Fruit fly (Drosophila melanogaster) whole organism, embryonic: ENCODE results near the gene CG8541.
A peak's percentile ranks its signal among the peaks of the same experiment; 100 is the strongest.

ENCODE experiments used
- Abd-B ChIP-seq: fragments of 200-800 bp; sonication (Bioruptor generic); optimal IDR thresholded peaks from 2 replicates; lab custom pipeline; 2018; ENCODE audit warnings: missing biosample characterization, mild to moderate bottlenecking, missing genetic modification characterization, moderate library complexity
- Ada2b ChIP-seq: fragments of 200-800 bp; sonication (Bioruptor generic); IDR thresholded peaks from 2 replicates; pipeline ENCODE4 v1.3.6; 2022; ENCODE audit warnings: missing biosample characterization, missing genetic modification characterization
- Asciz ChIP-seq: fragments of 200-800 bp; sonication (Bioruptor generic); optimal IDR thresholded peaks from 2 replicates; lab custom pipeline; 2017; ENCODE audit warnings: missing biosample characterization, mild to moderate bottlenecking, missing genetic modification characterization, missing genetic modification reagents
- CG10274 ChIP-seq: fragments of 200-800 bp; sonication (Bioruptor generic); optimal IDR thresholded peaks from 3 replicates; lab custom pipeline; 2017; ENCODE audit warnings: missing biosample characterization, mild to moderate bottlenecking, missing genetic modification characterization
- CG11504 ChIP-seq: fragments of 200-800 bp; sonication (Bioruptor generic); optimal IDR thresholded peaks from 3 replicates; lab custom pipeline; 2019; ENCODE audit warnings: missing biosample characterization, mild to moderate bottlenecking, missing genetic modification characterization, moderate library complexity
- CG13123 ChIP-seq: fragments of 200-800 bp; sonication (Bioruptor generic); optimal IDR thresholded peaks from 2 replicates; lab custom pipeline; 2016; ENCODE audit warnings: missing biosample characterization, missing genetic modification characterization
- CG14014 ChIP-seq: fragments of 200-800 bp; sonication (Bioruptor generic); IDR thresholded peaks from 2 replicates; pipeline ENCODE4 v1.3.6; 2022; ENCODE audit warnings: missing biosample characterization, missing genetic modification characterization
- CG17328 ChIP-seq: fragments of 200-800 bp; sonication (Bioruptor generic); IDR thresholded peaks from 2 replicates; pipeline ENCODE4 v1.3.6; 2022; ENCODE audit warnings: missing biosample characterization, missing genetic modification characterization
- CG17385 ChIP-seq: fragments of 200-800 bp; sonication (Bioruptor generic); optimal IDR thresholded peaks from 3 replicates; lab custom pipeline; 2018; ENCODE audit warnings: missing biosample characterization, mild to moderate bottlenecking, missing genetic modification characterization
- CG2712 ChIP-seq: fragments of 200-800 bp; optimal IDR thresholded peaks from 3 replicates; lab custom pipeline; 2019; ENCODE audit warnings: missing biosample characterization, mild to moderate bottlenecking, missing genetic modification characterization, moderate library complexity
- CG30020 ChIP-seq: fragments of 200-800 bp; optimal IDR thresholded peaks from 2 replicates; lab custom pipeline; 2019; ENCODE audit warnings: missing biosample characterization, mild to moderate bottlenecking, missing genetic modification characterization, moderate library complexity
- CG30431 ChIP-seq: fragments of 200-800 bp; sonication (Bioruptor generic); optimal IDR thresholded peaks from 2 replicates; lab custom pipeline; 2017; ENCODE audit warnings: missing biosample characterization, missing genetic modification characterization
- CG33557 ChIP-seq: fragments of 200-800 bp; sonication (Bioruptor generic); optimal IDR thresholded peaks from 2 replicates; lab custom pipeline; 2019; ENCODE audit warnings: missing biosample characterization, mild to moderate bottlenecking, missing genetic modification characterization, moderate library complexity
- CG34422 ChIP-seq: fragments of 200-800 bp; sonication (Bioruptor generic); IDR thresholded peaks from 3 replicates; pipeline ENCODE4 v1.3.6; 2022; ENCODE audit warnings: missing biosample characterization, missing genetic modification characterization
- CG4424 ChIP-seq: fragments of 200-800 bp; sonication (Bioruptor generic); optimal IDR thresholded peaks from 3 replicates; lab custom pipeline; 2016; ENCODE audit warnings: missing biosample characterization, missing genetic modification characterization
- CG6689 ChIP-seq: fragments of 200-800 bp; sonication (Bioruptor generic); IDR thresholded peaks from 2 replicates; pipeline ENCODE4 v1.3.6; 2022; ENCODE audit warnings: missing biosample characterization, missing genetic modification characterization
- CG7839 ChIP-seq: fragments of 200-800 bp; sonication (Bioruptor generic); optimal IDR thresholded peaks from 3 replicates; lab custom pipeline; 2018; ENCODE audit warnings: missing biosample characterization, mild to moderate bottlenecking, missing genetic modification characterization, moderate library complexity
- CG8359 ChIP-seq: fragments of 200-800 bp; sonication (Bioruptor generic); optimal IDR thresholded peaks from 2 replicates; lab custom pipeline; 2017; ENCODE audit warnings: missing biosample characterization, mild to moderate bottlenecking, missing genetic modification characterization, borderline replicate concordance
- CG9437 ChIP-seq: fragments of 200-800 bp; sonication (Bioruptor generic); optimal IDR thresholded peaks from 2 replicates; lab custom pipeline; 2018; ENCODE audit warnings: missing biosample characterization, mild to moderate bottlenecking, missing genetic modification characterization
- Dip2 ChIP-seq: fragments of 200-800 bp; sonication (Bioruptor generic); IDR thresholded peaks from 2 replicates; pipeline ENCODE4 v1.3.6; 2022; ENCODE audit warnings: missing biosample characterization, missing genetic modification characterization
- HmgZ ChIP-seq: fragments of 200-800 bp; sonication (Bioruptor generic); optimal IDR thresholded peaks from 2 replicates; lab custom pipeline; 2018; ENCODE audit warnings: missing biosample characterization, mild to moderate bottlenecking, missing genetic modification characterization
- Hsf ChIP-seq: fragments of 200-800 bp; sonication (Bioruptor generic); optimal IDR thresholded peaks from 3 replicates; lab custom pipeline; 2016; ENCODE audit warnings: missing biosample characterization, missing genetic modification characterization
- Optix ChIP-seq: fragments of 200-800 bp; sonication (Bioruptor generic); IDR thresholded peaks from 3 replicates; pipeline ENCODE4 v1.3.6; 2022; ENCODE audit warnings: missing biosample characterization, missing genetic modification characterization
- Rfx ChIP-seq: fragments of 200-800 bp; sonication (Bioruptor generic); IDR thresholded peaks from 2 replicates; pipeline ENCODE4 v1.3.6; 2022; ENCODE audit warnings: missing biosample characterization, missing genetic modification characterization
- TFAM ChIP-seq: fragments of 200-800 bp; sonication (Bioruptor generic); optimal IDR thresholded peaks from 2 replicates; lab custom pipeline; 2017; ENCODE audit warnings: missing biosample characterization, missing genetic modification characterization, inconsistent platforms
- Xbp1 ChIP-seq: fragments of 200-800 bp; sonication (Bioruptor generic); optimal IDR thresholded peaks from 3 replicates; lab custom pipeline; 2016; ENCODE audit warnings: missing biosample characterization, mild to moderate bottlenecking, missing genetic modification characterization
- Xrp1 ChIP-seq: fragments of 200-800 bp; sonication (Bioruptor generic); IDR thresholded peaks from 2 replicates; pipeline ENCODE4 v1.3.6; 2022; ENCODE audit warnings: missing biosample characterization, missing genetic modification characterization
- az2 ChIP-seq: fragments of 200-800 bp; sonication (Bioruptor generic); optimal IDR thresholded peaks from 3 replicates; lab custom pipeline; 2016; ENCODE audit warnings: missing biosample characterization, missing genetic modification characterization
- dmrt11E ChIP-seq: fragments of 200-800 bp; sonication (Bioruptor generic); optimal IDR thresholded peaks from 3 replicates; lab custom pipeline; 2018; ENCODE audit warnings: missing biosample characterization, mild to moderate bottlenecking, missing genetic modification characterization, moderate library complexity
- dpn ChIP-seq, 2 experiments: fragments of 200-800 bp; sonication (Bioruptor generic); optimal IDR thresholded peaks; 3 replicates each; lab custom pipeline; 2016; ENCODE audit warnings: missing biosample characterization in 2 of 2, missing genetic modification characterization in 2 of 2
- esg ChIP-seq: fragments of 200-800 bp; sonication (Bioruptor generic); conservative IDR thresholded peaks from 2 replicates; pipeline ENCODE4 v1.3.6; 2022; ENCODE audit warnings: missing biosample characterization, missing genetic modification characterization
- fru ChIP-seq: fragments of >200 bp; optimal IDR thresholded peaks from 2 replicates; lab custom pipeline; 2017
- hkb ChIP-seq, 2 experiments: fragments of 200-800 bp in 1 of 2; fragments of >200 bp in 1 of 2; sonication (Bioruptor generic) in 1 of 2; IDR thresholded peaks in 1 of 2; optimal IDR thresholded peaks in 1 of 2; 2 replicates each; pipeline versions ENCODE4 v1.3.6 to Lab custom; 2017 to 2022; ENCODE audit warnings: missing biosample characterization in 1 of 2, missing genetic modification characterization in 1 of 2
- kay ChIP-seq: fragments of 200-800 bp; sonication (Bioruptor generic); optimal IDR thresholded peaks from 2 replicates; lab custom pipeline; 2016; ENCODE audit warnings: missing biosample characterization, missing genetic modification characterization
- maf-S ChIP-seq: fragments of 200-800 bp; sonication (Bioruptor generic); optimal IDR thresholded peaks from 2 replicates; lab custom pipeline; 2016; ENCODE audit warnings: missing biosample characterization, missing genetic modification characterization
- org-1 ChIP-seq: fragments of 200-800 bp; sonication (Bioruptor generic); optimal IDR thresholded peaks from 2 replicates; lab custom pipeline; 2017; ENCODE audit warnings: missing biosample characterization, missing genetic modification characterization
- otp ChIP-seq: fragments of 200-800 bp; sonication (Bioruptor generic); IDR thresholded peaks from 3 replicates; pipeline ENCODE4, ENCODE4 v1.3.6; 2022; ENCODE audit warnings: missing biosample characterization, missing genetic modification characterization
- pan ChIP-seq, 4 experiments: fragments of >200 bp in 3 of 4; fragments of 200-800 bp in 1 of 4; sonication (Bioruptor generic) in 1 of 4; optimal IDR thresholded peaks in 3 of 4; IDR thresholded peaks in 1 of 4; 2 replicates each; pipeline versions ENCODE4 v1.3.6 to Lab custom; 2017 to 2022; ENCODE audit warnings: missing biosample characterization in 2 of 4, missing genetic modification characterization in 2 of 4, mixed read lengths in 1 of 4
- phol ChIP-seq: fragments of 200-800 bp; sonication (Bioruptor generic); optimal IDR thresholded peaks from 3 replicates; lab custom pipeline; 2018; ENCODE audit warnings: missing biosample characterization, mild to moderate bottlenecking, missing genetic modification characterization, moderate library complexity
- salm ChIP-seq: fragments of 200-800 bp; sonication (Bioruptor generic); optimal IDR thresholded peaks from 2 replicates; lab custom pipeline; 2018; ENCODE audit warnings: missing biosample characterization, mild to moderate bottlenecking, missing genetic modification characterization
- sc ChIP-seq, 3 experiments: fragments of >200 bp in 2 of 3; fragments of 200-800 bp in 1 of 3; sonication (Bioruptor generic) in 1 of 3; optimal IDR thresholded peaks; 2 replicates in 2 of 3; 3 replicates in 1 of 3; lab custom pipeline; 2017; ENCODE audit warnings: mild to moderate bottlenecking in 1 of 3, missing biosample characterization in 1 of 3, missing genetic modification characterization in 1 of 3, missing genetic modification reagents in 1 of 3
- so ChIP-seq: fragments of 200-800 bp; sonication (Bioruptor generic); IDR thresholded peaks from 3 replicates; pipeline ENCODE4 v1.3.6; 2022; ENCODE audit warnings: missing biosample characterization, missing genetic modification characterization
- tgo ChIP-seq: fragments of 200-800 bp; sonication (Bioruptor generic); IDR thresholded peaks from 3 replicates; pipeline ENCODE4 v1.3.6; 2022; ENCODE audit warnings: missing biosample characterization, missing genetic modification characterization
- trem ChIP-seq: fragments of 200-800 bp; optimal IDR thresholded peaks from 3 replicates; lab custom pipeline; 2019; ENCODE audit warnings: missing biosample characterization, mild to moderate bottlenecking, missing genetic modification characterization, moderate library complexity
- ttk ChIP-seq: fragments of 200-800 bp; sonication (Bioruptor generic); IDR thresholded peaks from 2 replicates; pipeline ENCODE4 v2.1.2; 2022; ENCODE audit warnings: missing biosample characterization, missing genetic modification characterization
- unpg ChIP-seq: fragments of 200-800 bp; sonication (Bioruptor generic); optimal IDR thresholded peaks from 3 replicates; lab custom pipeline; 2018; ENCODE audit warnings: missing biosample characterization, mild to moderate bottlenecking, missing genetic modification characterization, moderate library complexity
- vnd ChIP-seq: fragments of 200-800 bp; sonication (Bioruptor generic); IDR thresholded peaks from 3 replicates; pipeline ENCODE4 v1.3.6; 2022; ENCODE audit warnings: missing biosample characterization, missing genetic modification characterization; ENCODE audit not compliant: partially characterized antibody

The CG8541 gene

dm6 chr3L:7520619-7521018 lies 49.3 kb downstream of the CG8541 start:
- TF ChIP-seq org-1 (GFP tag; lab: Kevin White, UChicago) (no peak), Hsf (no peak), CG17385 (GFP tag; lab: Kevin White, UChicago) (peak; percentile 53)

dm6 chr3L:7521847-7522246 lies 50.5 kb downstream of the CG8541 start:
- TF ChIP-seq trem (tag; lab: Kevin White, UChicago) (peak; percentile 33), CG34422 (GFP tag; lab: Robert Waterston, UW) (0 out of 3 replicates have a peak, but pooled peaks have one; percentile 35), vnd (GFP tag; lab: Robert Waterston, UW) (no peak), CG13123 (GFP tag; lab: Kevin White, UChicago) (no peak), salm (tag; lab: Kevin White, UChicago) (no peak), CG11504 (peak; percentile 57), maf-S (GFP tag; lab: Kevin White, UChicago) (no peak), CG7839 (peak; percentile 57), CG14014 (GFP tag; lab: Robert Waterston, UW) (peak; percentile 46; the same call in 1 of the 2 replicates), CG17328 (peak; percentile 64), unpg (peak; percentile 40), hkb (optimal IDR thresholded peaks at IDR 0.05; lab: Kevin White, UChicago) (no peak), hkb (GFP tag; IDR thresholded peaks at IDR 0.05; lab: Robert Waterston, UW) (peak; percentile 60; the same call in 1 of the 2 replicates), dmrt11E (peak; percentile 52), az2 (GFP tag; lab: Kevin White, UChicago) (peak; percentile 25), Ada2b (GFP tag; lab: Robert Waterston, UW) (0 out of 2 replicates have a peak, but pooled peaks have one; percentile 10), sc (optimal IDR thresholded peaks at IDR 0.05; lab: Kevin White, UChicago) (no peak), sc (GFP tag; optimal IDR thresholded peaks at IDR 0.05; lab: Kevin White, UChicago) (peak; percentile 39), Optix (0 out of 3 replicates have a peak, but pooled peaks have one; percentile 11), Abd-B (GFP tag; lab: Kevin White, UChicago) (peak; percentile 9), CG8359 (GFP tag; lab: Kevin White, UChicago) (no peak), CG30431 (GFP tag; lab: Kevin White, UChicago) (peak; percentile 31), Dip2 (GFP tag; lab: Robert Waterston, UW) (no peak), kay (GFP tag; lab: Kevin White, UChicago) (no peak), TFAM (GFP tag; lab: Kevin White, UChicago) (no peak), so (GFP tag; lab: Robert Waterston, UW) (no peak), Rfx (GFP tag; lab: Robert Waterston, UW) (peak; percentile 40; the same call in 1 of the 2 replicates), phol (tag; lab: Kevin White, UChicago) (peak; percentile 67), fru (lab: Kevin White, UChicago) (no peak), dpn (GFP tag; optimal IDR thresholded peaks at IDR 0.05; lab: Kevin White, UChicago) (peak in 1 of 2 experiments; percentile 12), CG30020 (tag; lab: Kevin White, UChicago) (no peak), esg (0 out of 2 replicates have a peak, but pooled peaks have one; percentile 21), ttk (GFP tag; lab: Robert Waterston, UW) (0 out of 2 replicates have a peak, but pooled peaks have one; percentile 15), Xbp1 (peak; percentile 23), HmgZ (tag; lab: Kevin White, UChicago) (no peak), Asciz (GFP tag; lab: Kevin White, UChicago) (peak; percentile 8), CG33557 (no peak), CG10274 (GFP tag; lab: Kevin White, UChicago) (no peak), CG6689 (peak; percentile 51), Xrp1 (GFP tag; lab: Robert Waterston, UW) (peak; percentile 71), CG2712 (tag; lab: Kevin White, UChicago) (peak; percentile 39), tgo (GFP tag; lab: Robert Waterston, UW) (peak; percentile 31; the same call in 1 of the 3 replicates), CG9437 (GFP tag; lab: Kevin White, UChicago) (peak; percentile 21), otp (GFP tag; lab: Robert Waterston, UW) (0 out of 3 replicates have a peak, but pooled peaks have one; percentile 20), pan (optimal IDR thresholded peaks at IDR 0.05; lab: Kevin White, UChicago) (no peak), pan (GFP tag; optimal IDR thresholded peaks at IDR 0.05 in 1 of 2, IDR thresholded peaks at IDR 0.05 in 1 of 2) (peak in 1 of 2 experiments; percentile 54), CG4424 (GFP tag; lab: Kevin White, UChicago) (peak; percentile 31)
